Worm (Caenorhabditis elegans) whole organism, L4/young adult: ENCODE data around the gene C50C3.12.

Experiments used
- W03F9.2 ChIP-seq: fragments of 150-350 bp; optimal IDR thresholded peaks from 2 replicates; lab custom pipeline; 2014; ENCODE audit warnings: missing biosample characterization, missing genetic modification characterization
- him-1 ChIP-seq: sonication (generic microtip); optimal IDR thresholded peaks from 2 replicates; lab custom pipeline; 2016; ENCODE audit warnings: missing genotype, missing genetic modification reagents, missing genetic modification characterization, missing compliant biosample characterization

ce11 chrIII:8154423-8154822, 21.9 kb upstream of the C50C3.12 start:
- TF ChIP-seq him-1 (tag; lab: Kevin White, UChicago), result no peak
- no peak for TF ChIP-seq W03F9.2
